Fruit fly (Drosophila melanogaster): ENCODE data around the gene CG31233.
A peak's percentile ranks its signal among the peaks of the same experiment; 100 is the strongest.

The CG31233 gene

DNA sequence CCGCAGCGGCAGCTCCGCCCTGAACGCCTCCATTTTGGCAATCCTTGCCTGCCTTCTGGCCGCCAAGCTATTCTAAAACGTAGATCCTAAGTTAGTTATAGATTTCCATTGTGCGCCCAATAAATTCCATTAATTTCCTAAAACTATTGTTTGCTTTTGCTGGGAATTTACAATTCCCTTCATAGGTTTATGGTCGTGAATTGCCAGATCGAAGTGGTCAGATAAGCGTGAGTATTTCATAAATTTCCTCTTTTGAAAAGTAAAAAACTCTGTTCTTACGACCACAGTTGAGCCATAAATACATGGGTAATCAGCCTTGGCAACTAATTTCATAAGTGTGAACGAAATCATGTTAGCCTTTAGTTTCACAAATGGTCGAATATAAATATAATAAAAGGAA is 3.4 kb downstream of the CG31233 start:
- TF ChIP-seq CG16779 (tag; optimal IDR thresholded peaks at IDR 0.05) (no peak), Blimp-1 (GFP tag; optimal IDR thresholded peaks at IDR 0.05) (no peak), Eip78C (GFP tag) (no peak)

DNA sequence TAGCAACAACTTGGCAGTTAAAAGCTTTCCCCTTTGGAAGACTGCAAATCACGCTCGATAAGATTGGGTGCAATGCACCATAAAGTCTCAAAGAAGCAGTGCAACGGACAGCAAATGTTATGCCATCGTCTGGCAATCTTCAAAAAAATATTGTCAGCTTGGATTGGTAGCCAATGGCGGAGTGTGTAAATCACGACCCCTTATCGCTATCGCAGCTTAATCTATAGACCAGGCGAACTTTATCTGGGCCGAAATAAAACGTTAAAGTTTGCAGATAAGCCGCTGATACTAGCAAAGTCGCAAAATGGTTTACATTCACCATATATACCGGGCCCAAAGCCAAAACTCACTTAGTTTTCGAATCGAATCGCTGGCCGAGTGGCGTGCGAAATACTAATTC is 4.3 kb downstream of the CG31233 start, which contains the start of gene CG31198:
Gene CG31198 (plus strand): TSS at position 351 of the 400 bp plus-strand sequence.
- TF ChIP-seq Sox102F (GFP tag; optimal IDR thresholded peaks at IDR 0.05) (no peak), vri (GFP tag; optimal IDR thresholded peaks at IDR 0.05) (peak; percentile 98), CG10669 (GFP tag; optimal IDR thresholded peaks at IDR 0.05) (no peak)

DNA sequence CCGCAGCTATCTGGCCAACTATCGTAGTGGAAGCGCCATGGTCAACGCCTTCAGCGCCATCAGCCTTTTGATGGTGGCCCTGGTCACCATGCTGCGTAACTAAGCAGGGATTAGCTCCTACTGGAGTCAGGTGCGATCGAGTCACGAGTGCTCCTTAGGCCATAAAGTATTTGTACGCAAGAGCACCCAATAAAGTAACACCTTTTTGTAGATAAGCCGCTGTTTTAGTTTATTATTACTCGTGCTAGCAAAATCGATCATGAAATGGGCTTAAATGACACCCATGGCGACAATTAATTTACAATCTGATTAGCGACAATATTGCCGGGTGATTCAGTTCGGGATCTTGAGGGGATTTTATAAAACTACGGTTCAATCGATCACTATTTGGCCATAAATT is 7.9 kb downstream of the CG31233 start:
- TF ChIP-seq CG6792 (GFP tag; optimal IDR thresholded peaks at IDR 0.05) (no peak), CG10631 (GFP tag; optimal IDR thresholded peaks at IDR 0.05) (no peak), Ets96B (tag; optimal IDR thresholded peaks at IDR 0.05) (no peak), CG10669 (GFP tag; optimal IDR thresholded peaks at IDR 0.05) (no peak), fd85E (GFP tag; optimal IDR thresholded peaks at IDR 0.05) (no peak), svp (GFP tag) (no peak), spab (GFP tag; optimal IDR thresholded peaks at IDR 0.05) (no peak), CG32006 (GFP tag; optimal IDR thresholded peaks at IDR 0.05) (no peak), Hr4 (GFP tag; optimal IDR thresholded peaks at IDR 0.05) (no peak), CG31627 (GFP tag; optimal IDR thresholded peaks at IDR 0.05) (no peak), fd59A (GFP tag; optimal IDR thresholded peaks at IDR 0.05) (no peak), CG6163 (GFP tag; IDR thresholded peaks at IDR 0.05) (no peak), CG6808 (GFP tag; optimal IDR thresholded peaks at IDR 0.05) (no peak), CG3032 (tag; optimal IDR thresholded peaks at IDR 0.05) (no peak), CG8632 (GFP tag; optimal IDR thresholded peaks at IDR 0.05) (no peak), eg (GFP tag; IDR thresholded peaks at IDR 0.05) (no peak), esn (GFP tag; optimal IDR thresholded peaks at IDR 0.05) (no peak), vri (GFP tag; optimal IDR thresholded peaks at IDR 0.05) (no peak)

DNA sequence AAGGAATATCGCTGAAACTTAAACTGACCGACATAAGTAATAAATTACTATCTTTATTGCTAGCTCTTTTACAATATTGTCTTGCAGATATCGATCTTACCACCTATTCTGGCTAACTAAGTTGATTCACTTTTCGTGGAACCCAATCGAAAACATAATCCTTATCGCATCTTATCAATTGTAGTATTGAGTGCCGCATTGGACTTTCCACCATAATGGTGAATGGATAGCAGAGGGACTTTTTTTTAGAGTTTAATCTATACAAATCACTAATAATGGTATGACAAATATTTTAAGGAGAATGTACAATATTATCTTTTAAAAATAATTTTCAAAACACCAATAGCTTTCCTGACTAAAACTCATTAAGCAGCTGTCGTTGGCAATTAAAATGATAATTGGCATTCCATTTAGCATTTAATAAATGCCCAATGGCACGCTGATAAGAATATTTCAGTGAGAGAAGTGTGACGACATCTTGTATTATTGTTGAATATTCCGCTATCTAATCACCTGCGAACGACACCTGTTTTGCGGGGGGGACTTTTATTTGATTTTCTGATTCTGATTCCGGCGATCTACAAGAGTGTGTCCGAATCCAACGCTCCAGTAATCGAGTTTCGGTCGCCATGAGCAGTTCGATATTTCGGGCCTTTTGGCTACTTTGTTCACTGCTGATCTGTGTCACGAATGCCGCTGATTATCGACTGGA is 8.6 kb downstream of the CG31233 start, which contains the start of gene CG42335:
Gene CG42335 (plus strand): TSS at position 620 of the 712 bp plus-strand sequence.
- TF ChIP-seq Ets21C (GFP tag; optimal IDR thresholded peaks at IDR 0.05) (no peak), CG3919 (GFP tag; optimal IDR thresholded peaks at IDR 0.05) (no peak), Eip93F (GFP tag; optimal IDR thresholded peaks at IDR 0.05) (peak; percentile 60), vri (GFP tag; optimal IDR thresholded peaks at IDR 0.05) (peak; percentile 81)

DNA sequence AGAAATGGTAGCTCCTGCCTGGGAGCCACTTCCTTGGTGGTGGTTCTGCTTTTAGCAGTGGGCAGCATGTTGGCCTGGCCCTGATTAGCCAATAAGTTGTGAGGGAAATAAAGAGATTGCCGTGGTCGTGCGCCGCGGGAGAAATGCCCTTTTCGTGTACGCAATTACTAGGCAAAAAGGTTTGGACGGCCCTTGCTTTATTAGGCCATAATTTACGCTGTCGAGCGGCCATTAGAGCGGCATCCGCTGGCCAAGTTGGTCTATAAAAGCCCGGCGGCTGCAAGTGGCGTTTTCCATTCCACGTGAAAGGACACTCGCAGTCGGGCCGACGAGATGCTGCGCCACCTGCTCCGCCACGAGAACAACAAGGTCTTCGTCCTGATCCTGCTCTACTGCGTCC is 19.6 kb downstream of the CG31233 start, which contains the start of gene Burs:
Gene Burs (plus strand): TSS at position 301 of the 400 bp plus-strand sequence.
- TF ChIP-seq Smox (GFP tag; optimal IDR thresholded peaks at IDR 0.05) (no peak), Blimp-1 (GFP tag; optimal IDR thresholded peaks at IDR 0.05) (no peak), pdm3 (GFP tag; optimal IDR thresholded peaks at IDR 0.05) (no peak), CG6792 (GFP tag; optimal IDR thresholded peaks at IDR 0.05) (no peak), Met (GFP tag; optimal IDR thresholded peaks at IDR 0.05) (no peak), CG8119 (GFP tag; IDR thresholded peaks at IDR 0.05) (no peak), CG10669 (GFP tag; optimal IDR thresholded peaks at IDR 0.05) (no peak), CG8319 (GFP tag; optimal IDR thresholded peaks at IDR 0.05) (no peak), esn (GFP tag; optimal IDR thresholded peaks at IDR 0.05) (no peak), dsx (GFP tag; optimal IDR thresholded peaks at IDR 0.05; ENCODE audit: poor library complexity, severe bottlenecking) (no peak), CG6276 (GFP tag; optimal IDR thresholded peaks at IDR 0.05) (no peak), OdsH (GFP tag; optimal IDR thresholded peaks at IDR 0.05) (no peak), CG7368 (GFP tag; optimal IDR thresholded peaks at IDR 0.05) (no peak)
